Worm (Caenorhabditis elegans) whole organism, L2 larva: Measurements from ENCODE around the gene spp-14.

Experiments
- C34F6.9 ChIP-seq: fragments of 150-350 bp; optimal IDR thresholded peaks from 2 replicates; lab custom pipeline; 2014; ENCODE audit warnings: missing biosample characterization, missing genetic modification characterization
- F13H6.1 ChIP-seq: sonication (generic microtip); optimal IDR thresholded peaks from 2 replicates; lab custom pipeline; 2016; ENCODE audit warnings: missing genetic modification characterization, missing compliant biosample characterization
- R02D3.7 ChIP-seq: fragments of 150-350 bp; optimal IDR thresholded peaks from 2 replicates; lab custom pipeline; 2014; ENCODE audit warnings: missing biosample characterization, missing genetic modification characterization
- Y55F3AM.14 ChIP-seq: fragments of 200-800 bp; sonication (Bioruptor generic); optimal IDR thresholded peaks from 2 replicates; lab custom pipeline; 2018; ENCODE audit warnings: mild to moderate bottlenecking, missing genetic modification characterization, missing compliant biosample characterization
- ZK546.5 ChIP-seq: sonication (generic microtip); optimal IDR thresholded peaks from 2 replicates; lab custom pipeline; 2017; ENCODE audit warnings: missing biosample characterization, missing genetic modification characterization
- alr-1 ChIP-seq: fragments of 150-350 bp; optimal IDR thresholded peaks from 2 replicates; lab custom pipeline; 2014; ENCODE audit warnings: missing biosample characterization, missing genetic modification characterization
- ama-1 ChIP-seq: fragments of 150-350 bp; optimal IDR thresholded peaks from 2 replicates; lab custom pipeline; 2018; ENCODE audit warnings: inconsistent platforms
- blmp-1 ChIP-seq: sonication (generic microtip); optimal IDR thresholded peaks from 2 replicates; lab custom pipeline; 2017; ENCODE audit warnings: missing genetic modification characterization, mild to moderate bottlenecking, missing compliant biosample characterization, antibody characterized with exemption, moderate library complexity; ENCODE audit not compliant: insufficient read depth
- ceh-16 ChIP-seq: fragments of 150-350 bp; optimal IDR thresholded peaks from 2 replicates; lab custom pipeline; 2014; ENCODE audit warnings: missing biosample characterization, missing genetic modification characterization
- ceh-82 ChIP-seq: fragments of 150-350 bp; optimal IDR thresholded peaks from 2 replicates; lab custom pipeline; 2014; ENCODE audit warnings: missing biosample characterization, missing genetic modification characterization
- dmd-4 ChIP-seq: sonication (generic microtip); optimal IDR thresholded peaks from 2 replicates; lab custom pipeline; 2017; ENCODE audit warnings: missing biosample characterization, missing genetic modification characterization
- egl-27 ChIP-seq: sonication (generic microtip); optimal IDR thresholded peaks from 3 replicates; lab custom pipeline; 2017; ENCODE audit warnings: missing biosample characterization, missing genetic modification reagents, missing genetic modification characterization
- elt-1 ChIP-seq: fragments of 150-350 bp; optimal IDR thresholded peaks from 2 replicates; lab custom pipeline; 2014; ENCODE audit warnings: missing biosample characterization, missing genetic modification characterization
- elt-3 ChIP-seq: sonication (generic microtip); optimal IDR thresholded peaks from 2 replicates; lab custom pipeline; 2017; ENCODE audit warnings: missing biosample characterization, missing genetic modification characterization
- fos-1 ChIP-seq: fragments of 150-350 bp; optimal IDR thresholded peaks from 2 replicates; lab custom pipeline; 2014; ENCODE audit warnings: missing biosample characterization, missing genetic modification characterization
- gmeb-1 ChIP-seq: fragments of 150-350 bp; optimal IDR thresholded peaks from 2 replicates; lab custom pipeline; 2014; ENCODE audit warnings: missing biosample characterization, missing genetic modification characterization
- lin-11 ChIP-seq: fragments of 150-350 bp; sonication (generic microtip); optimal IDR thresholded peaks from 2 replicates; lab custom pipeline; 2014; ENCODE audit warnings: missing biosample characterization, missing genetic modification characterization, inconsistent platforms, mixed read lengths
- lin-13 ChIP-seq: fragments of 150-350 bp; optimal IDR thresholded peaks from 2 replicates; lab custom pipeline; 2014; ENCODE audit warnings: missing biosample characterization, missing genetic modification reagents, missing genetic modification characterization
- lin-39 ChIP-seq: fragments of 150-350 bp; optimal IDR thresholded peaks from 2 replicates; lab custom pipeline; 2014; ENCODE audit warnings: missing biosample characterization, missing genetic modification reagents, missing genetic modification characterization
- mab-5 ChIP-seq: fragments of 150-350 bp; optimal IDR thresholded peaks from 2 replicates; lab custom pipeline; 2014; ENCODE audit warnings: missing biosample characterization, missing genetic modification characterization
- mbf-1 ChIP-seq: sonication (generic microtip); optimal IDR thresholded peaks from 2 replicates; lab custom pipeline; 2017; ENCODE audit warnings: missing biosample characterization, missing genetic modification characterization
- mdl-1 ChIP-seq, 2 experiments: fragments of 150-350 bp in 1 of 2; sonication (generic microtip) in 1 of 2; optimal IDR thresholded peaks; 2 replicates each; lab custom pipeline; 2017; ENCODE audit warnings: missing biosample characterization in 2 of 2, missing genetic modification characterization in 2 of 2
- nhr-10 ChIP-seq: sonication (generic microtip); optimal IDR thresholded peaks from 2 replicates; lab custom pipeline; 2017; ENCODE audit warnings: missing biosample characterization, missing genetic modification characterization
- nhr-12 ChIP-seq: fragments of 150-350 bp; optimal IDR thresholded peaks from 2 replicates; lab custom pipeline; 2014; ENCODE audit warnings: missing biosample characterization, missing genetic modification characterization
- nhr-129 ChIP-seq: fragments of 150-350 bp; optimal IDR thresholded peaks from 2 replicates; lab custom pipeline; 2014; ENCODE audit warnings: missing biosample characterization, missing genetic modification characterization
- nhr-21 ChIP-seq: fragments of 150-350 bp; optimal IDR thresholded peaks from 2 replicates; lab custom pipeline; 2014; ENCODE audit warnings: missing biosample characterization, missing genetic modification characterization
- nhr-23 ChIP-seq: fragments of 150-350 bp; optimal IDR thresholded peaks from 2 replicates; lab custom pipeline; 2014; ENCODE audit warnings: missing biosample characterization, missing genetic modification reagents, missing genetic modification characterization
- nhr-237 ChIP-seq: fragments of 150-350 bp; optimal IDR thresholded peaks from 2 replicates; lab custom pipeline; 2014; ENCODE audit warnings: missing biosample characterization, missing genetic modification characterization
- nhr-6 ChIP-seq: fragments of 150-350 bp; optimal IDR thresholded peaks from 2 replicates; lab custom pipeline; 2014; ENCODE audit warnings: missing biosample characterization, missing genetic modification characterization
- nhr-77 ChIP-seq: fragments of 150-350 bp; optimal IDR thresholded peaks from 2 replicates; lab custom pipeline; 2014; ENCODE audit warnings: missing biosample characterization, missing genetic modification characterization
- sem-4 ChIP-seq: fragments of 150-350 bp; optimal IDR thresholded peaks from 2 replicates; lab custom pipeline; 2014; ENCODE audit warnings: missing biosample characterization, missing genetic modification reagents, missing genetic modification characterization
- sma-3 ChIP-seq: sonication (generic microtip); optimal IDR thresholded peaks from 2 replicates; lab custom pipeline; 2016; ENCODE audit warnings: missing genetic modification reagents, missing genetic modification characterization, missing compliant biosample characterization
- sma-9 ChIP-seq, 2 experiments: fragments of 150-350 bp in 1 of 2; sonication (generic microtip) in 1 of 2; optimal IDR thresholded peaks; 2 replicates each; lab custom pipeline; 2014 to 2016; ENCODE audit warnings: missing genetic modification characterization in 2 of 2, mild to moderate bottlenecking in 1 of 2, missing biosample characterization in 1 of 2, missing compliant biosample characterization in 1 of 2, missing genetic modification reagents in 1 of 2, moderate library complexity in 1 of 2
- snpc-4 ChIP-seq: fragments of 150-350 bp; optimal IDR thresholded peaks from 2 replicates; lab custom pipeline; 2014; ENCODE audit warnings: missing biosample characterization, missing genetic modification characterization
- unc-39 ChIP-seq: fragments of 150-350 bp; optimal IDR thresholded peaks from 2 replicates; lab custom pipeline; 2014; ENCODE audit warnings: missing biosample characterization, missing genetic modification characterization
- unc-55 ChIP-seq: fragments of 150-350 bp; sonication (generic microtip); optimal IDR thresholded peaks from 3 replicates; lab custom pipeline; 2014; ENCODE audit warnings: missing biosample characterization, missing genetic modification reagents, missing genetic modification characterization
- unc-62 ChIP-seq: fragments of 150-350 bp; optimal IDR thresholded peaks from 2 replicates; lab custom pipeline; 2014; ENCODE audit warnings: missing biosample characterization, missing genetic modification reagents, missing genetic modification characterization
- zag-1 ChIP-seq: fragments of 150-350 bp; optimal IDR thresholded peaks from 2 replicates; lab custom pipeline; 2014; ENCODE audit warnings: missing biosample characterization, missing genetic modification characterization
- ztf-11 ChIP-seq: sonication (generic microtip); optimal IDR thresholded peaks from 2 replicates; lab custom pipeline; 2017; ENCODE audit warnings: missing biosample characterization, missing genetic modification characterization
- ztf-4 ChIP-seq: fragments of 150-350 bp; optimal IDR thresholded peaks from 2 replicates; lab custom pipeline; 2014; ENCODE audit warnings: missing biosample characterization, missing genetic modification characterization

spp-14 gene

DNA sequence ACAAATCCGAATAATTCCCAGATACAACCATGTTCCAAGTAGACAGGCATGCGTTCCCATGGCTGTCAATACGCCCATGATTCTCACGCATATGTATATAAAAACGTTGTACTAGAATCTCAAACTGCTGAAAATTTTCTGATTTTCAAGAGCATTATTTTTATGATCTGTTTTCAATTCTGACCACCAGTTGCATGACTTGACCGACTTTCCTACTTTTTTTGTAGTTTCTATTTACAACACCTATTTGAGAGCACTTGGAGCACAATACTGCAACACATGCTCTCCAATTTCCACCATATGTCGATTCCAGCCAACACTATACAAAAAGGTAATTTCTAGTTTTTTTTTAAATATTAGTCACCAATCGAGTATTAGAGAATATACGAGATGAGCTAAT lies 18.2 kb downstream of the spp-14 start, which contains the start of gene ref-2:
TSS of gene ref-2 (plus strand) at position 301 of the 400 bp plus-strand sequence.
- no peak for TF ChIP-seq lin-39 (tag; lab: Kevin White, UChicago)
- no peak for TF ChIP-seq dmd-4 (tag; lab: Kevin White, UChicago)
- no peak for TF ChIP-seq nhr-6
- TF ChIP-seq ztf-4 (tag; lab: Kevin White, UChicago): no peak
- no peak for TF ChIP-seq ceh-16 (tag; lab: Kevin White, UChicago)
- TF ChIP-seq ZK546.5 (tag; lab: Kevin White, UChicago): no peak
- TF ChIP-seq sma-9 (GFP tag; optimal IDR thresholded peaks at IDR 0.05; lab: Kevin White, UChicago): no peak
- TF ChIP-seq sma-9 (tag; optimal IDR thresholded peaks at IDR 0.05; lab: Kevin White, UChicago): no peak
- no peak for TF ChIP-seq snpc-4 (tag; lab: Kevin White, UChicago)
- TF ChIP-seq ceh-82 (tag; lab: Kevin White, UChicago): no peak
- TF ChIP-seq elt-3: no peak
- TF ChIP-seq C34F6.9 (tag; lab: Kevin White, UChicago): no peak
- TF ChIP-seq unc-62 (GFP tag; lab: Kevin White, UChicago): no peak
- no peak for TF ChIP-seq fos-1 (tag; lab: Kevin White, UChicago)
- no peak for TF ChIP-seq alr-1 (tag; lab: Kevin White, UChicago)
- no peak for TF ChIP-seq elt-1 (tag; lab: Kevin White, UChicago)
- TF ChIP-seq nhr-10 (tag; lab: Kevin White, UChicago): no peak
- TF ChIP-seq nhr-21: no peak
- no peak for TF ChIP-seq ama-1 (lab: Kevin White, UChicago)
- no peak for TF ChIP-seq nhr-12 (tag; lab: Kevin White, UChicago)
- no peak for TF ChIP-seq mab-5 (tag; lab: Kevin White, UChicago)
- TF ChIP-seq, all 48 proteins: peak for 0

DNA sequence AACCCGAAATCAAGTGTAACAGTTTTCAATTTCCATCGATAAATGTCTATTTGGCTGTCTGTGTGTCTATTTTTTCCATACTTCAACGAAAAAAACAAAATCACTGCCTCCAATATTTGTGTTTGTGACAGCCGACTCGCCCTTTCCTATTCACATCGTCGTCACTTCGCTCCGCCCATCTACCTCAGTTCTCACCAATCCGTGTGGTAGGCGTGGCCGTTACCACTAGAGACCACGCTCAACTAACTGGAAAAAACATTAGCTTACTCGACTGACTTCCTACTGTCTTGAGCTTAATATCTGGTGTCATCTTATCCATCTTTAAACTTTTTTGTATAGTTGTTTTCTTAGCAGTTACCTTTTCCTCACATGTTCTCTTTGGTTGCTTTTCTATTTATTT lies 19.6 kb downstream of the spp-14 start:
- no peak for TF ChIP-seq lin-11
- no peak for TF ChIP-seq sma-9 (GFP tag; optimal IDR thresholded peaks at IDR 0.05; lab: Kevin White, UChicago)
- no peak for TF ChIP-seq sma-9 (tag; optimal IDR thresholded peaks at IDR 0.05; lab: Kevin White, UChicago)
- TF ChIP-seq R02D3.7 (tag; lab: Kevin White, UChicago): no peak
- no peak for TF ChIP-seq unc-55 (GFP tag; lab: Kevin White, UChicago)
- no peak for TF ChIP-seq gmeb-1
- TF ChIP-seq ztf-4 (tag; lab: Kevin White, UChicago): no peak
- TF ChIP-seq Y55F3AM.14 (GFP tag; lab: Kevin White, UChicago): no peak
- no peak for TF ChIP-seq ceh-82 (tag; lab: Kevin White, UChicago)
- TF ChIP-seq dmd-4 (tag; lab: Kevin White, UChicago): no peak
- TF ChIP-seq ama-1 (lab: Kevin White, UChicago): no peak
- no peak for TF ChIP-seq nhr-129 (tag; lab: Kevin White, UChicago)
- no peak for TF ChIP-seq unc-62 (GFP tag; lab: Kevin White, UChicago)
- TF ChIP-seq nhr-23 (tag; lab: Kevin White, UChicago): no peak
- TF ChIP-seq nhr-21: no peak
- TF ChIP-seq, all 48 proteins: peak for 0

DNA sequence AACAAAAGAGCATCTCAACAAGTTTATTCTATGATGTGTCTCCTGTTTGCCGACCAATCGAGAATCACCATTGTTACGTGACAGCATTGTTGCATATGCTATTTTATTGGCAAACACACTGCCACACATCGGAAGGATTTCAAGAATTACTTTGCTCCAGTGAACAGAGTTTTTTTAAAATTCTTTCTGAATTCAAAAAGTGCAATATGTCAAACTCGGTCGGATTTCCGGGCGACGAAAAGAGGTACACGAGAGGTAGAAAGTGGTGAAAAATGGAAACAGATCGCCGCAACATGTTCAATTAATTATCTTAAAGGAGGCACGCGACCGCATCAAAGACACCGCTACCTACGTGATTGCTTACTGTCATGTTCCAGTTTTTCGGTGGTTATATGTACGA lies 24.3 kb downstream of the spp-14 start:
- TF ChIP-seq nhr-12 (tag; lab: Kevin White, UChicago) (no peak), C34F6.9 (tag; lab: Kevin White, UChicago) (no peak)
- TF ChIP-seq, all 48 proteins: peak for 0

DNA sequence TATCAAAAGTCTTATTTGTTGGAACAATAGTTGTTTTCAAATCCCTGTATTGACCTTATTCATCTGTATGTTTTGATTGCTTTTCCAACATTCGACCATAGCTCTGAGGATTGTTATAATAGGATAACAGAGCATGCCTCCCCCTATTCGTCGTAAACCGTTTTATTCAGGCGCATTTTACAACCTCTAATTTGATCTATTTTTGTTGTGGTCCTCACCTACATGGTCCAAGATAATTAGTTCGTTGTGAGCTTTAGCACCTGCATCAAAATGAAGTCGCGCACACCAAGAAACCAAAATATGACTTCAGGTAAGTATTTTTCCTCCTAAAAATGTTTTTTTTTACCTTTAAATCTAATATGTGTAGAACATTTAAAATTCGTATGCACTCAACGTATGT lies 27.0 kb downstream of the spp-14 start, which contains the start of gene deg-1:
TSS of gene deg-1 (plus strand) at position 301 of the 400 bp plus-strand sequence.
- TF ChIP-seq sma-3 (GFP tag; lab: Kevin White, UChicago) (no peak), nhr-77 (tag; lab: Kevin White, UChicago) (no peak), R02D3.7 (tag; lab: Kevin White, UChicago) (no peak), sem-4 (no peak)
- TF ChIP-seq, all 48 proteins: peak for 0

DNA sequence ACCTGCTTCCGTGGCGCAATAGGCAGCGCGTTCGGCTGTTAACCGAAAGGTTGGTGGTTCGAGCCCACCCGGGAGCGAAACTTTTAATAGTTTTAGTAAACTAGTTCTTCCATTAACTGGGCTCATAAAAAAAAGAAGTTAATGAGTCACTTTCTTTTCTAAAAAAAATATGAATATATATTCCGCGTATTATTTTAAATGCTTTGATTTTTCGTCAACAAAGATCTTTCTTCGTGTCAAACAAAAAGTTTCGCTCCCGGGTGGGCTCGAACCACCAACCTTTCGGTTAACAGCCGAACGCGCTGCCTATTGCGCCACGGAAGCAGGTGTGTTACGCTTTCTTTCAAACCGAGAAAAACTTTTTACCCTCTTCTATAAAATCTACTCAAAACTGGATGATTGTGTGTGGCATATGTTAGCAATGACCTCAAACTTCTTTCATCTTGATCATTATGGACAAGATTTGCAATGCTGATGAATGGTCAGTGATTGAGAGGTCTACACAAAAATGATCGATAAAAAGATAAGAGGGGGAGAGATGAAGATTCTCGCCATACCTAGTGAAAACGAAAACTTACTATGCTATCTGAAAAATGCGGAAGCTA lies 48.0 kb downstream of the spp-14 start:
- TF ChIP-seq zag-1 (tag; lab: Kevin White, UChicago) (no peak), Y55F3AM.14 (GFP tag; lab: Kevin White, UChicago) (no peak), nhr-237 (tag; lab: Kevin White, UChicago) (no peak), mdl-1 (tag; optimal IDR thresholded peaks at IDR 0.05; lab: Kevin White, UChicago) (no peak), fos-1 (tag; lab: Kevin White, UChicago) (peak; percentile 20), unc-39 (tag; lab: Kevin White, UChicago) (no peak), ceh-16 (tag; lab: Kevin White, UChicago) (no peak), ama-1 (lab: Kevin White, UChicago) (no peak), lin-39 (tag; lab: Kevin White, UChicago) (no peak), unc-62 (GFP tag; lab: Kevin White, UChicago) (no peak), lin-11 (no peak), sma-9 (GFP tag; optimal IDR thresholded peaks at IDR 0.05; lab: Kevin White, UChicago) (peak; percentile 81), sma-9 (tag; optimal IDR thresholded peaks at IDR 0.05; lab: Kevin White, UChicago) (no peak), nhr-12 (tag; lab: Kevin White, UChicago) (no peak), ztf-11 (tag; lab: Kevin White, UChicago) (no peak), F13H6.1 (tag; lab: Kevin White, UChicago) (peak; percentile 13), mbf-1 (tag; lab: Kevin White, UChicago) (no peak), snpc-4 (tag; lab: Kevin White, UChicago) (no peak), egl-27 (tag; lab: Kevin White, UChicago) (peak; percentile 41), blmp-1 (peak; percentile 65), sem-4 (no peak), lin-13 (GFP tag; lab: Kevin White, UChicago) (no peak), nhr-21 (peak; percentile 47), C34F6.9 (tag; lab: Kevin White, UChicago) (peak; percentile 4), nhr-10 (tag; lab: Kevin White, UChicago) (no peak), gmeb-1 (peak; percentile 24), dmd-4 (tag; lab: Kevin White, UChicago) (no peak)
